Worm (Caenorhabditis elegans): ENCODE results near the gene srd-11.

- TF ChIP-seq ama-1 (optimal IDR thresholded peaks at IDR 0.05) (no peak), ceh-36 (tag; optimal IDR thresholded peaks at IDR 0.05) (no peak), pes-1 (GFP tag; IDR thresholded peaks at IDR 0.05) (no peak), aly-1 (tag; optimal IDR thresholded peaks at IDR 0.05) (no peak), F13C5.2 (tag; optimal IDR thresholded peaks at IDR 0.05) (no peak), flt-1 (GFP tag; IDR thresholded peaks at IDR 0.05) (no peak)
Measured at ce11 chrV:13652322-13652721, 32.7 kb upstream of the srd-11 start.

All from whole organism, early embryonic.